Fruit fly (Drosophila melanogaster) ovary, adult (tissue): Measurements from ENCODE around the gene psidin.
A peak's percentile ranks its signal among the peaks of the same experiment; 100 is the strongest.

Experiments
- CG17801 ChIP-seq: fragments of 200-800 bp; optimal IDR thresholded peaks from 2 replicates; lab custom pipeline; 2019; ENCODE audit warnings: missing biosample characterization, mild to moderate bottlenecking, missing genetic modification characterization, moderate library complexity; ENCODE audit not compliant: partially characterized antibody

The psidin gene

dm6 chr3R:20021152-20021769 lies at the start of gene psidin, which contains the start of gene PIG-L:
Gene psidin (plus strand): TSS chr3R:20021704.
Gene PIG-L (minus strand): TSS chr3R:20021338.
- peak; percentile 56 for TF ChIP-seq CG17801

DNA sequence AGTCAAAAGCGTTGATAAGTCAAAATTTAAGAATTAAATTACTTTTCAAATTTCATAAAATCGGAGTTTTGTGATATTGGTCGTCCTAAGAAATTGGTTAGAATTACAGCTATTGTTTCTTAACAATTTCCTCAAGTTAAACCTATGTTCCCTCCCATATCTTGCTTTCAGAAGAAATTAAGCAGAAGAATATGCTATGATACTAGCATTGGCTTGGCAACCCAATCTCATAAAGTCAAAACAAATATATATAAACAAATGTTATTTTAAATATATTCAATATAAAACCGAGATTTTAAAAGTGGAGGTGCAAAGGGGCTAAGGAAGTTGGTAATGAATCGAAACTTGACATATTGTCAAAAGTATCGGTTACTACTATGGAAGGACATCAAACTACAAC lies 48.9 kb upstream of the psidin start, which contains the start of gene CG31213:
Gene CG31213, plus strand, starts transcription at position 301 of the 400 bp plus-strand sequence.
- TF ChIP-seq CG17801, result no peak

dm6 chr3R:19985376-19985775 lies 36.1 kb upstream of the psidin start:
- TF ChIP-seq CG17801, result no peak

dm6 chr3R:19995408-19995807 lies 26.1 kb upstream of the psidin start:
- TF ChIP-seq CG17801, result no peak

DNA sequence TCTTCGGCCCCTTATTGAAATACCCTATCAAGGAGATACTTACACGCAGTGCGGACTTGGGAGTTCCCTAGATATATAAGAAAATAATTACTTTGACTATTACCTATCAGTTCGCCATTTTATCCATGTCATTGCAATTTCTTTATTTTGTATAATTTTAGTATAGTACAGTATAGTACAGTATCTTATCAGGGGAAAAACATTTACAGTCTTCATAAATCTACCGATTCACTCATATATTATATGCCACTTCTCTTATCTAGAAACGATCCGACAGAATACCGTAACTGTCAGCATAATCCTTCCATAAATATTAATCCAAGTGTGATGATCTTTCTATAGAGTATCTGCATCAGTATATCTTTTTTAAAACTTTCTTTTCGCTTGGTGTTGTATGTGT lies 25.1 kb upstream of the psidin start:
- no peak for TF ChIP-seq CG17801

DNA sequence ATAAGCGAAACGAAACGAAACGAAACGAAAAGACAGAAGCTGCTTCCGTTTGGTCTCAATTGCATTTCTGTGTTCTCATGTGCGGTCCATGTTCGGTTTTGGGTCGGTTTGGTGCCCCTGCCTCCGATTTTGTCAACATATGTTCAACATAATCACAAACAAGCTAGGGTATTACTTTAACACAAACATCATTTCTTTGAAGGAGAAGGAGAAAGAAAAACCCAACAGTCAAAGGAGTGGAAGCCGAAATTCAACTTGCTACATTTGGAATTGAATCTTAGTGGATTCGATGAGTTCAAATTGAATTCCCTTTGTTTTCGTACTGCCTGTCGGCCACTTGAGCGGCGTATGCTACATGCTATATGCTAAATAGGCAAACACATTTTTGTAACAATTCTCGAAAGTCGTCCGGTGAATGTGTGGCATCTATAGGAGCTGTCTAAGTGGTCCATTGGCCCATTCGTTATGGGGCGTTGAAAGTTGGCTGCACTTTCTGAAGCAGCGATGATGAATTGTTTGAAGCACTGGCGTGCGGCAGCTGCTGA lies 23.9 kb upstream of the psidin start:
- no peak for TF ChIP-seq CG17801

- no peak for TF ChIP-seq CG17801
These were observed 23.1 kb upstream of the psidin start for dm6 chr3R:19998418-19998817.

DNA sequence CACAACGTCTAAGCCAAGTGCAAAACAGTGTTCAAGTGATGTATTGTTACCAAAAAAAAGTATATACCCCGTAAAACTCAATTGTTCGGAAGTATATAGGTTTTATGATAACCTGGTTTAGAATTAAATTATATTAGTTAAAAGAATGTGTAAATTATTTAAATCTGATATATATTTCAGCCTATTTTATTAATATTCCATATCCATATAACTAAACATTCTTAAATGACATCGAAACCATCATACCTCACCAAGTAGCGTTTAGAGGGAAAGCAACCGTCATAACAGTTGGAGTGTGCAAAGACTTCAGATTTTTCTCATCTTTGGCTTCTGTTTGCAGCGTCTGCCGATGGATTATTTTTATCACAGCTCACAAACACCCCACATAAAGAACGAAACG lies 22.0 kb upstream of the psidin start:
- peak; percentile 77 for TF ChIP-seq CG17801

- TF ChIP-seq CG17801, result no peak
These were observed 19.9 kb upstream of the psidin start for dm6 chr3R:20001595-20001997.

dm6 chr3R:20004697-20005096 lies 16.8 kb upstream of the psidin start:
- no peak for TF ChIP-seq CG17801

- no peak for TF ChIP-seq CG17801
These were observed 14.9 kb upstream of the psidin start for dm6 chr3R:20006617-20007016.

DNA sequence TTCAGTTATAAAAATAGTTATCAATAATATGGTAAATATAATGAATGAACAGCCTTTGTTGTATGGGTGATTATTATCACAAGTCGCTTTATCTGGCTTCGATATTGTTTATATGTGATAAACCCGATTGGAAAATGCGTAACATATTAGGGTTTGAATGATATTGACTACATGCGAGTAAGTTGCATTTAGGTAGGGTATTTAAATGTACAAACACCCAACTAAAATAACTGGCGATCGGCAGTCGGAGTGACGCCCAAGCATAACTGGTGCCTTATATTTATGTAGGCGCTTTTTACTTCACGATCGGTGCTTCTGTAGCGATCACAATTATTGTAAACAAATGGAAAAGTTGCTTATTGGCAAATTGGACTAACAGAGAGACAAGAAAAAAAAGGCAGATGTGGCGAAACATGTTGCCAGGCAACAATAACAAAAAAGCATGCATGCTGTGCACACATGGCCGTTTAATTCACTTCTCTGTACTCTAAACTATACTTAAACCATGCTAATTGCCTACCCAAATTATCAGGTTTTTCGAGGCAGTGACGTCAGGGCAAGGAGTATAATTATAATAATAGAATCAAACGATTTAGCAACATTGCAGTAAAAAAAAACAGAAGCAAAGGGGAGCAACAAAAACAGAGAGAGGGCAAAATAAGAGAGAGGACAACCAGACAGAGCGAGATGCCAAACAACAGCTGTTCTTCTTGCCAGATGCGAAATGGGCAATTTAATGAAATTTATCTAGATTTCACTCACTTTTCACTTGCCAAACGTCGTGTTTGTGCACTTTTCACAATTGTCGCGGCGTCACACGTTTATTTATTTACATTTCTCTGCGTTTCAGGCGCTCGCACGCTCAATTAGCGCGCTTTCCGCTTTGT lies 13.9 kb upstream of the psidin start:
- TF ChIP-seq CG17801, result no peak

DNA sequence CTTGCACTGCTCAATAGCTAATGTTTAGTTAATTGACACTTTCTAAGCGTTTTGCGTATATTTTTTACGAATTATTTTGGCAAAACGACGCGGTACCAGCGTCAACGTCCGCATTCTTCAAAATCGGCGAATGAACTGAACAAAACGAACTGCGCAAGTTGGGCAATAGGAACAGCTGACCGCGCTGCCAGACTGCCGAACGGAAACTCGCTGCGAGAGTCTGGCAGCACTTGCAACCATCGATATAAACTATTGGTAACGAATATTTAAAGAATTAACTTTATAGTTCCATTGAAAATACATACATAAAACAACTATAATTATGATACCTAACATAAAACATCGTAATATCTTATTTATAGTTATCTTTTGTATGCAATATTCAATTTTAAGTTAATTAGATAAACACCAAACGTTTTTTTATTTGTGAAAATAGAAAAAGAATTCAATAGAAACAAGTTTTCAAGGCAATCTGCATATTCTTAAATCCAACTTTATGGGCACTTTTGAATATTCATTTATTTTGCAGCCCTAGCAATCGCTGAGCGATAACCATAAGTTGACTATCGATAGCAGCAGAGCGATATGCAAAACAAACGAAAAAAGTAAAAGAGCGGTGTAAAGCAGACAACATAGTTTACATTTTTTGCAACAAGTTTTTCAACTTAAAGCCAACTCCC lies 13.0 kb upstream of the psidin start, which contains the start of the genes Hs6st and MED25:
Gene Hs6st, minus strand, starts transcription at position 141 of the 680 bp plus-strand sequence.
Gene MED25, plus strand, starts transcription at position 576 of the 680 bp plus-strand sequence.
- peak; percentile 81 for TF ChIP-seq CG17801

DNA sequence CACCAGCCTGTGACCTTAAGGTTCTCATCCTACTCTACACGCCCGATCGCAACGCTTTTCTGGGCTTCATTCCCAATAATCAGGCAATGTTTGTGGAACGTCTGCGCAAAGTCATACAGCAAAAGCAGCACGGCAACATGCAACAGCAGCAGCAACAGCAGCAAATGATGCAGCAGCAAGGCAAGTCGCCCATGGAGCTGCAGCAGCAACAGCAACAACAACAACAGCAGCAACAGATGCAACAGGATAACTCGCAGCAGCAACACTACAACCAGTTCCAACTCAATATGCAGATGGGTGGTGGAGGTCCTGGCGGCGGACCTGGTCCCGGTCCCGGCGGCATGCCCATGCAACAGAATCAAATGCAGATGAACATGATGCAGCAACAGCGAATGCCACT lies 10.6 kb upstream of the psidin start:
- TF ChIP-seq CG17801, result no peak

DNA sequence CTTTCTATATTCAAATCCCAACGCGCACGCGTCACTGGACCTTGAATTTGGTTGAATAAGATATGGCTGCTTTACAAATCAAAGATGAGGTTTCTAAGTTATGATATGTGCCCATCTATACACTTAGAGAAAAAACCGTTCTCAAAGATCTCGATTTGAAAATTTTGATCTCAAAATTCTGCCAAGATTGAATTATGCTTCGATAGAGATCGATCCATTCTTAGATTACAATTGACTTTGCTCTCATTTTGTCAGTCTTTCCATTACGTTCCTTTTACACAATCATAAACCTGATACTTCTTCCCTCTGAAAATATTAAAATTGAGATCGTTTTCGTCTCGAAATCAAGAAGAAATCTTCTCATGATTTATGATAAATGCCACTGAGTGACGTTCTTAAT lies 8.8 kb upstream of the psidin start:
- no peak for TF ChIP-seq CG17801

dm6 chr3R:20013404-20013922 lies 8.0 kb upstream of the psidin start, which contains the start of the genes CG17190 and CG4836:
Gene CG17190 (minus strand): TSS chr3R:20013504.
Gene CG4836 (plus strand): TSS chr3R:20013872.
- TF ChIP-seq CG17801, result no peak
